Worm (Caenorhabditis elegans) whole organism, L4 larva: ENCODE results near the gene ZC204.14.

Experiments
- D1046.2 ChIP-seq: fragments of 200-800 bp; sonication (Bioruptor generic); IDR thresholded peaks from 2 replicates; pipeline ENCODE4 v1.3.6; 2022; ENCODE audit warnings: missing genetic modification characterization, missing compliant biosample characterization
- F10B5.3 ChIP-seq: sonication (generic microtip); optimal IDR thresholded peaks from 2 replicates; lab custom pipeline; 2016; ENCODE audit warnings: mild to moderate bottlenecking, missing genetic modification characterization, missing compliant biosample characterization
- F49E8.2 ChIP-seq: sonication (generic microtip); optimal IDR thresholded peaks from 2 replicates; lab custom pipeline; 2016; ENCODE audit warnings: missing compliant biosample characterization, mild to moderate bottlenecking, missing genetic modification characterization, borderline replicate concordance
- T20F7.1 ChIP-seq: fragments of 200-800 bp; sonication (Bioruptor generic); optimal IDR thresholded peaks from 2 replicates; lab custom pipeline; 2018; ENCODE audit warnings: mild to moderate bottlenecking, missing genetic modification characterization, missing compliant biosample characterization
- Y105C5A.15 ChIP-seq: fragments of 200-800 bp; sonication (Bioruptor generic); IDR thresholded peaks from 2 replicates; pipeline ENCODE4 v1.3.6; 2022; ENCODE audit warnings: missing genetic modification characterization, missing compliant biosample characterization
- Y75B8A.6 ChIP-seq: fragments of 200-800 bp; sonication (Bioruptor generic); IDR thresholded peaks from 2 replicates; pipeline ENCODE4 v1.3.6; 2022; ENCODE audit warnings: missing genetic modification reagents, missing genetic modification characterization, missing compliant biosample characterization
- aha-1 ChIP-seq: fragments of 150-350 bp; peaks from one replicate; lab custom pipeline; 2014; ENCODE audit warnings: missing biosample characterization, missing genetic modification characterization
- ceh-28 ChIP-seq: fragments of 150-350 bp; optimal IDR thresholded peaks from 2 replicates; lab custom pipeline; 2014; ENCODE audit warnings: missing biosample characterization, missing genetic modification reagents, missing genetic modification characterization
- ceh-62 ChIP-seq: sonication (generic microtip); optimal IDR thresholded peaks from 2 replicates; lab custom pipeline; 2017; ENCODE audit warnings: missing biosample characterization, missing genetic modification characterization
- ctbp-1 ChIP-seq: fragments of 200-800 bp; sonication (Bioruptor generic); IDR thresholded peaks from 2 replicates; pipeline ENCODE4 v1.3.6; 2022; ENCODE audit warnings: missing genetic modification reagents, missing genetic modification characterization, missing compliant biosample characterization
- daf-12 ChIP-seq: fragments of 150-350 bp; optimal IDR thresholded peaks from 2 replicates; lab custom pipeline; 2014; ENCODE audit warnings: missing biosample characterization, missing genetic modification reagents, missing genetic modification characterization
- dmd-6 ChIP-seq: fragments of 200-800 bp; sonication (Bioruptor generic); IDR thresholded peaks from 2 replicates; pipeline ENCODE4 v1.3.6; 2022; ENCODE audit warnings: missing genetic modification reagents, missing genetic modification characterization, missing compliant biosample characterization
- dve-1 ChIP-seq: sonication (generic microtip); optimal IDR thresholded peaks from 2 replicates; lab custom pipeline; 2017; ENCODE audit warnings: antibody characterized with exemption, mild to moderate bottlenecking, missing genetic modification characterization, missing compliant biosample characterization; ENCODE audit not compliant: insufficient read depth
- egl-27 ChIP-seq: sonication (generic microtip); optimal IDR thresholded peaks from 3 replicates; lab custom pipeline; 2017; ENCODE audit warnings: missing biosample characterization, missing genetic modification reagents, missing genetic modification characterization
- egl-43 ChIP-seq: fragments of 200-800 bp; sonication (Bioruptor generic); IDR thresholded peaks from 2 replicates; pipeline ENCODE4 v1.3.6; 2022; ENCODE audit warnings: missing genetic modification reagents, missing genetic modification characterization, missing compliant biosample characterization
- fkh-10 ChIP-seq: fragments of 150-350 bp; optimal IDR thresholded peaks from 2 replicates; lab custom pipeline; 2014; ENCODE audit warnings: missing biosample characterization, missing genetic modification reagents, missing genetic modification characterization
- hif-1 ChIP-seq, 2 experiments: sonication (generic microtip); optimal IDR thresholded peaks; 2 replicates each; lab custom pipeline; 2016 to 2017; ENCODE audit warnings: missing compliant biosample characterization in 2 of 2, missing genetic modification characterization in 2 of 2, missing genetic modification reagents in 2 of 2, missing genotype in 2 of 2, mild to moderate bottlenecking in 1 of 2
- hlh-11 ChIP-seq: fragments of 200-800 bp; sonication (Bioruptor generic); optimal IDR thresholded peaks from 2 replicates; lab custom pipeline; 2018; ENCODE audit warnings: mild to moderate bottlenecking, missing genetic modification characterization, missing compliant biosample characterization
- lin-13 ChIP-seq: fragments of 150-350 bp; optimal IDR thresholded peaks from 2 replicates; lab custom pipeline; 2014; ENCODE audit warnings: missing biosample characterization, missing genetic modification reagents, missing genetic modification characterization
- lin-29 ChIP-seq: fragments of 200-800 bp; sonication (Bioruptor generic); IDR thresholded peaks from 2 replicates; pipeline ENCODE4 v1.3.6; 2022; ENCODE audit warnings: missing genetic modification reagents, missing genetic modification characterization, missing compliant biosample characterization
- mdt-29 ChIP-seq: fragments of 200-800 bp; sonication (Bioruptor generic); IDR thresholded peaks from 2 replicates; pipeline ENCODE4 v1.3.6; 2022; ENCODE audit warnings: missing genetic modification reagents, missing genetic modification characterization, missing compliant biosample characterization
- mxl-3 ChIP-seq: fragments of 200-800 bp; sonication (Bioruptor generic); optimal IDR thresholded peaks from 2 replicates; lab custom pipeline; 2018; ENCODE audit warnings: mild to moderate bottlenecking, missing genetic modification characterization, missing compliant biosample characterization
- nhr-28 ChIP-seq: fragments of 150-350 bp; optimal IDR thresholded peaks from 2 replicates; lab custom pipeline; 2014; ENCODE audit warnings: missing biosample characterization, missing genetic modification characterization
- nhr-77 ChIP-seq: fragments of 150-350 bp; optimal IDR thresholded peaks from 2 replicates; lab custom pipeline; 2014; ENCODE audit warnings: missing biosample characterization, missing genetic modification characterization
- sdz-12 ChIP-seq: fragments of 200-800 bp; sonication (Bioruptor generic); optimal IDR thresholded peaks from 2 replicates; lab custom pipeline; 2018; ENCODE audit warnings: mild to moderate bottlenecking, missing genetic modification characterization, missing compliant biosample characterization
- set-16 ChIP-seq: fragments of 200-800 bp; sonication (Bioruptor generic); IDR thresholded peaks from 2 replicates; pipeline ENCODE4 v1.3.6; 2022; ENCODE audit warnings: missing genetic modification reagents, missing genetic modification characterization, missing compliant biosample characterization
- unc-39 ChIP-seq: sonication (generic microtip); optimal IDR thresholded peaks from 2 replicates; lab custom pipeline; 2017; ENCODE audit warnings: missing biosample characterization, missing genetic modification characterization
- unc-62 ChIP-seq, 3 experiments: fragments of 150-350 bp in 1 of 3; sonication (generic microtip); optimal IDR thresholded peaks in 2 of 3; peaks in 1 of 3; 1 replicate in 1 of 3; 2 replicates in 2 of 3; lab custom pipeline; 2014 to 2017; ENCODE audit warnings: missing biosample characterization in 3 of 3, missing genetic modification characterization in 3 of 3, missing genetic modification reagents in 3 of 3, missing genotype in 1 of 3

Gene ZC204.14

ce11 chrII:1679081-1679480 is 16.3 kb upstream of the ZC204.14 start, which contains the start of gene irld-36:
Gene irld-36 (plus strand): TSS chrII:1679381.
- TF ChIP-seq dmd-6 (GFP tag; lab: Robert Waterston, UW) (no peak), hif-1 (tag; optimal IDR thresholded peaks at IDR 0.05; lab: Kevin White, UChicago) (no peak), egl-43 (GFP tag; lab: Robert Waterston, UW) (no peak), ctbp-1 (GFP tag; lab: Robert Waterston, UW) (no peak), F10B5.3 (tag; lab: Kevin White, UChicago) (no peak), nhr-28 (tag; lab: Kevin White, UChicago) (no peak), fkh-10 (GFP tag; lab: Kevin White, UChicago) (no peak), T20F7.1 (GFP tag; lab: Kevin White, UChicago) (no peak), F49E8.2 (no peak), D1046.2 (no peak), lin-29 (GFP tag; lab: Robert Waterston, UW) (no peak), daf-12 (tag; lab: Kevin White, UChicago) (no peak)
- TF ChIP-seq, all 104 proteins: peak for 0

DNA sequence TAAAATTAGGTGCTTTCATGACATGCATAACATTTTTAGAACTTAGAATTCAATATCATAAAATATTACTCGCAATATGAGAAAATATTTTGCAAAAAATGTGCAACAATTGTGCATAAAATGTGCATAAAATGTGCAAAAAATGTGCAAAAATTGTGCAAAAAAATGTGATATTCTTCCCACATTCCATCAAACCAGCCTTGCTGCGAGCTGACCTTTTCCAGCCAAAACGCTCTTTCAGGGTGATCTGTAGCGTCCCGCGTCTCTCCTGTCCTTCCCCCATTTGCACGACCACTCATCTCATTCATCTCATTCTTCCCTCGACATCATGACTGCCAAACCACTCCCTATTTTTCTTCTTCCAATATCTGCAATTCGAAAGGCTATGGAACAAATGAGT is 13.3 kb upstream of the ZC204.14 start, which contains the start of gene fbxb-17:
TSS of gene fbxb-17 (plus strand) at position 301 of the 400 bp plus-strand sequence.
- TF ChIP-seq unc-62 (GFP tag; optimal IDR thresholded peaks at IDR 0.05 in 1 of 2; lab: Kevin White, UChicago) = peak in 1 of 2 experiments; percentile 5
- no peak for TF ChIP-seq unc-62 (tag; optimal IDR thresholded peaks at IDR 0.05; lab: Kevin White, UChicago)
- no peak for TF ChIP-seq dve-1 (tag; lab: Kevin White, UChicago)

DNA sequence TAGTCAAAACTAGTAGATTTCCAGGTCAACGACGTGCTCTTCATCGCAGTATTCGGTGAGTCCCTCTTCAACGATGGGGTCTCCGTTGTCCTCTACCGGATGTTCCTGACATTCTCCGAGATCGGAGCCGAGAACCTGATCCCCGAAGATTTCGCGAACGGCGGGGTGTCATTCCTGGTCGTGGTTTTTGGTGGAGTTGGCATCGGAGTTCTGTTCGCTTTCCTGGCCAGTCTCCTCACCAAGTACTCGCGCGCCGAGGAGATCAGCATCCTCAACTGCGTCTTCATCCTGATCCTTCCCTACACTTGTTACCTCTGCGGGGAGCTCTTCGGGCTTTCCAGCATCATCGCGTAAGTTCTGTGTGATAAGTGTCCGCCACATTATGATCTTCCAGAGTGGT is 9.9 kb upstream of the ZC204.14 start:
- TF ChIP-seq unc-39 (tag; lab: Kevin White, UChicago) (no peak), ceh-62 (tag; lab: Kevin White, UChicago) (no peak), aha-1 (tag; lab: Kevin White, UChicago) (peak; percentile 54), Y75B8A.6 (no peak), ceh-28 (tag; lab: Kevin White, UChicago) (no peak), dmd-6 (GFP tag; lab: Robert Waterston, UW) (no peak), sdz-12 (no peak), nhr-77 (tag; lab: Kevin White, UChicago) (no peak), set-16 (GFP tag; lab: Robert Waterston, UW) (peak; percentile 68; the same call in 1 of the 2 replicates), mxl-3 (GFP tag; lab: Kevin White, UChicago) (no peak)

ce11 chrII:1670985-1671384 is 8.2 kb upstream of the ZC204.14 start:
- TF ChIP-seq aha-1 (tag; lab: Kevin White, UChicago) = peak; percentile 91
- no peak for TF ChIP-seq lin-13 (GFP tag; lab: Kevin White, UChicago)

- TF ChIP-seq hlh-11 (tag; lab: Kevin White, UChicago) (peak; percentile 25), mdt-29 (no peak), aha-1 (tag; lab: Kevin White, UChicago) (peak; percentile 46), nhr-28 (tag; lab: Kevin White, UChicago) (peak; percentile 6)
These were observed 7.6 kb upstream of the ZC204.14 start, which contains the start of gene nhx-6 for ce11 chrII:1670260-1670879. Gene nhx-6 (plus strand): TSS chrII:1670829.

DNA sequence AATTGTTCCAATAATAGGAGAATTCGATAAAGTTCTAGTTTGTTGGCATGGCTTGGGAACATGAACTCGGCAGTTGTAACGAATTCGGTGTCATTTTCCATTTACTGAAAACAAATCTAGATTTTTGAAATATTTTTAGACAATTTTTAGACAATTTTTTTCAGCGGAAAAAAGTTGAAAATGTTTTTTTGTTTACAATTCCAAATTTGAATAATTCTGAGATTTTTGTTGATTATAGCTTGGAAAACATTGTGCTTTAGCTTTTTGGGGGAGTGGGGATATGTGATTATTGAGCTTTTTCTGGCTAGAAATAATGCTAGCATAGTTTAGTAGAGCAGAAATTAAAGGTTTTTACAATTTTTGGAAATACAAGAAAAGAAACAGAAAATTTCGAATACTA is 6.2 kb upstream of the ZC204.14 start, which contains the start of gene srw-97:
TSS of gene srw-97 (minus strand) at position 101 of the 400 bp plus-strand sequence.
- TF ChIP-seq Y105C5A.15 (GFP tag; lab: Robert Waterston, UW) = no peak
- TF ChIP-seq unc-62 (GFP tag; optimal IDR thresholded peaks at IDR 0.05 in 1 of 2; lab: Kevin White, UChicago) = peak in 1 of 2 experiments; percentile 62
- TF ChIP-seq unc-62 (tag; optimal IDR thresholded peaks at IDR 0.05; lab: Kevin White, UChicago) = no peak
- TF ChIP-seq egl-27 (tag; lab: Kevin White, UChicago) = no peak
